Worm (Caenorhabditis elegans) whole organism, L1 larva: Measurements from ENCODE around the gene gplb-1.

Source experiments
- C04F5.9 ChIP-seq: sonication (generic microtip); optimal IDR thresholded peaks from 2 replicates; lab custom pipeline; 2016; ENCODE audit warnings: missing genetic modification characterization, missing compliant biosample characterization
- aly-2 ChIP-seq: fragments of 150-350 bp; optimal IDR thresholded peaks from 2 replicates; lab custom pipeline; 2014; ENCODE audit warnings: missing biosample characterization, missing genetic modification characterization
- blmp-1 ChIP-seq: fragments of 150-350 bp; optimal IDR thresholded peaks from 2 replicates; lab custom pipeline; 2014; ENCODE audit warnings: missing biosample characterization, missing genetic modification characterization
- ceh-63 ChIP-seq: fragments of 200-800 bp; sonication (Bioruptor generic); optimal IDR thresholded peaks from 2 replicates; lab custom pipeline; 2018; ENCODE audit warnings: mild to moderate bottlenecking, missing genetic modification characterization, missing compliant biosample characterization
- ceh-8 ChIP-seq: fragments of 200-800 bp; sonication (Bioruptor generic); optimal IDR thresholded peaks from 2 replicates; lab custom pipeline; 2018; ENCODE audit warnings: mild to moderate bottlenecking, missing genetic modification characterization, moderate library complexity, missing compliant biosample characterization
- ceh-90 ChIP-seq: sonication (generic microtip); optimal IDR thresholded peaks from 2 replicates; lab custom pipeline; 2016; ENCODE audit warnings: missing genetic modification characterization, missing compliant biosample characterization
- ces-1 ChIP-seq: fragments of 150-350 bp; optimal IDR thresholded peaks from 2 replicates; lab custom pipeline; 2014; ENCODE audit warnings: missing biosample characterization, missing genetic modification reagents, missing genetic modification characterization
- dpl-1 ChIP-seq, 3 experiments: fragments of 150-350 bp in 2 of 3; sonication (generic microtip) in 1 of 3; optimal IDR thresholded peaks; 2 replicates each; lab custom pipeline; 2014 to 2017; ENCODE audit warnings: missing biosample characterization in 3 of 3, missing genetic modification characterization in 3 of 3, missing genetic modification reagents in 3 of 3
- efl-1 ChIP-seq, 4 experiments: fragments of 150-350 bp; optimal IDR thresholded peaks in 3 of 4; peaks in 1 of 4; 1 replicate in 1 of 4; 2 replicates in 3 of 4; lab custom pipeline; 2014; ENCODE audit warnings: missing biosample characterization in 2 of 4, missing genetic modification characterization in 2 of 4, missing genetic modification reagents in 2 of 4
- efl-3 ChIP-seq: fragments of 200-800 bp; sonication (Bioruptor generic); optimal IDR thresholded peaks from 2 replicates; lab custom pipeline; 2018; ENCODE audit warnings: mild to moderate bottlenecking, missing genetic modification characterization, missing compliant biosample characterization
- egl-13 ChIP-seq: sonication (generic microtip); optimal IDR thresholded peaks from 2 replicates; lab custom pipeline; 2016; ENCODE audit warnings: missing genotype, missing genetic modification reagents, missing genetic modification characterization, missing compliant biosample characterization
- fkh-8 ChIP-seq: sonication (generic microtip); optimal IDR thresholded peaks from 2 replicates; lab custom pipeline; 2016; ENCODE audit warnings: mild to moderate bottlenecking, missing genetic modification characterization, missing compliant biosample characterization
- grh-1 ChIP-seq: fragments of 200-800 bp; sonication (Bioruptor generic); IDR thresholded peaks from 2 replicates; pipeline ENCODE4 v1.3.6; 2022; ENCODE audit warnings: missing genetic modification reagents, missing genetic modification characterization, missing compliant biosample characterization
- irx-1 ChIP-seq: sonication (generic microtip); optimal IDR thresholded peaks from 2 replicates; lab custom pipeline; 2016; ENCODE audit warnings: missing genetic modification characterization, missing compliant biosample characterization
- isw-1 ChIP-seq: fragments of 200-800 bp; sonication (Bioruptor generic); IDR thresholded peaks from 2 replicates; pipeline ENCODE4 v1.3.6; 2022; ENCODE audit warnings: missing genetic modification characterization, missing compliant biosample characterization
- jun-1 ChIP-seq: fragments of 150-350 bp; optimal IDR thresholded peaks from 2 replicates; lab custom pipeline; 2014; ENCODE audit warnings: missing biosample characterization, missing genetic modification reagents, missing genetic modification characterization
- lin-13 ChIP-seq: fragments of 150-350 bp; optimal IDR thresholded peaks from 2 replicates; lab custom pipeline; 2014; ENCODE audit warnings: missing biosample characterization, missing genetic modification reagents, missing genetic modification characterization
- lin-14 ChIP-seq: fragments of 200-800 bp; sonication (Bioruptor generic); optimal IDR thresholded peaks from 2 replicates; lab custom pipeline; 2018; ENCODE audit warnings: mild to moderate bottlenecking, missing genetic modification characterization, moderate library complexity, missing compliant biosample characterization
- lsy-2 ChIP-seq, 2 experiments: fragments of 150-350 bp; optimal IDR thresholded peaks; 2 replicates each; lab custom pipeline; 2014; ENCODE audit warnings: missing biosample characterization in 2 of 2, missing genetic modification characterization in 2 of 2
- mab-9 ChIP-seq: fragments of 200-800 bp; sonication (Bioruptor generic); IDR thresholded peaks from 2 replicates; pipeline ENCODE4 v1.3.6; 2022; ENCODE audit warnings: missing genetic modification reagents, missing genetic modification characterization, missing compliant biosample characterization
- mdl-1 ChIP-seq, 2 experiments: fragments of 150-350 bp; optimal IDR thresholded peaks; 2 replicates each; lab custom pipeline; 2014 to 2017; ENCODE audit warnings: missing biosample characterization in 2 of 2, missing genetic modification characterization in 2 of 2, inconsistent platforms in 1 of 2
- nhr-11 ChIP-seq: fragments of 150-350 bp; optimal IDR thresholded peaks from 2 replicates; lab custom pipeline; 2014; ENCODE audit warnings: missing biosample characterization, missing genetic modification characterization
- nhr-237 ChIP-seq: fragments of 150-350 bp; optimal IDR thresholded peaks from 2 replicates; lab custom pipeline; 2014; ENCODE audit warnings: missing biosample characterization, missing genetic modification characterization
- nhr-71 ChIP-seq: sonication (generic microtip); optimal IDR thresholded peaks from 2 replicates; lab custom pipeline; 2016; ENCODE audit warnings: mild to moderate bottlenecking, missing genetic modification characterization, moderate library complexity, missing compliant biosample characterization
- nhr-85 ChIP-seq: sonication (generic microtip); peaks from one replicate; lab custom pipeline; 2016; ENCODE audit warnings: missing genetic modification characterization, inconsistent platforms, missing compliant biosample characterization
- skn-1 ChIP-seq: fragments of 150-350 bp; optimal IDR thresholded peaks from 2 replicates; lab custom pipeline; 2014; ENCODE audit warnings: missing biosample characterization, missing genetic modification characterization
- sup-37 ChIP-seq: fragments of 200-800 bp; sonication (Bioruptor generic); optimal IDR thresholded peaks from 2 replicates; lab custom pipeline; 2018; ENCODE audit warnings: mild to moderate bottlenecking, missing genetic modification characterization, missing compliant biosample characterization
- swsn-7 ChIP-seq: sonication (generic microtip); optimal IDR thresholded peaks from 2 replicates; lab custom pipeline; 2016; ENCODE audit warnings: missing genetic modification characterization, missing compliant biosample characterization
- unc-86 ChIP-seq: sonication (generic microtip); optimal IDR thresholded peaks from 2 replicates; lab custom pipeline; 2016; ENCODE audit warnings: missing genetic modification characterization, missing compliant biosample characterization
- vab-15 ChIP-seq: sonication (generic microtip); optimal IDR thresholded peaks from 2 replicates; lab custom pipeline; 2017; ENCODE audit warnings: missing genotype, mild to moderate bottlenecking, missing genetic modification characterization, missing compliant biosample characterization
- zip-4 ChIP-seq: fragments of 200-800 bp; sonication (Bioruptor generic); optimal IDR thresholded peaks from 2 replicates; lab custom pipeline; 2018; ENCODE audit warnings: mild to moderate bottlenecking, missing genetic modification characterization, moderate library complexity, missing compliant biosample characterization

The gplb-1 gene

ce11 chrV:8495106-8495505 lies 24.1 kb upstream of the gplb-1 start:
- no peak for TF ChIP-seq egl-13
- no peak for TF ChIP-seq sup-37 (GFP tag; lab: Kevin White, UChicago)
- no peak for TF ChIP-seq nhr-237 (tag; lab: Kevin White, UChicago)
- TF ChIP-seq nhr-11 (tag; lab: Kevin White, UChicago) = no peak
- no peak for TF ChIP-seq isw-1 (GFP tag; lab: Robert Waterston, UW)
- TF ChIP-seq nhr-71 (tag; lab: Kevin White, UChicago) = no peak
- TF ChIP-seq lin-14 (GFP tag; lab: Kevin White, UChicago) = no peak

ce11 chrV:8494260-8494939 lies 23.4 kb upstream of the gplb-1 start, which contains the start of gene pxn-1:
pxn-1 (plus strand) TSS chrV:8494889.
- TF ChIP-seq ceh-90 (tag; lab: Kevin White, UChicago) = no peak
- TF ChIP-seq skn-1 = no peak
- no peak for TF ChIP-seq lsy-2 (tag; optimal IDR thresholded peaks at IDR 0.05; lab: Kevin White, UChicago)
- TF ChIP-seq mdl-1 (tag; optimal IDR thresholded peaks at IDR 0.05; lab: Kevin White, UChicago) = no peak
- no peak for TF ChIP-seq mab-9 (GFP tag; lab: Robert Waterston, UW)
- no peak for TF ChIP-seq fkh-8 (tag; lab: Kevin White, UChicago)
- TF ChIP-seq blmp-1 (tag; lab: Kevin White, UChicago) = peak; percentile 53
- no peak for TF ChIP-seq efl-3 (GFP tag; lab: Kevin White, UChicago)

DNA sequence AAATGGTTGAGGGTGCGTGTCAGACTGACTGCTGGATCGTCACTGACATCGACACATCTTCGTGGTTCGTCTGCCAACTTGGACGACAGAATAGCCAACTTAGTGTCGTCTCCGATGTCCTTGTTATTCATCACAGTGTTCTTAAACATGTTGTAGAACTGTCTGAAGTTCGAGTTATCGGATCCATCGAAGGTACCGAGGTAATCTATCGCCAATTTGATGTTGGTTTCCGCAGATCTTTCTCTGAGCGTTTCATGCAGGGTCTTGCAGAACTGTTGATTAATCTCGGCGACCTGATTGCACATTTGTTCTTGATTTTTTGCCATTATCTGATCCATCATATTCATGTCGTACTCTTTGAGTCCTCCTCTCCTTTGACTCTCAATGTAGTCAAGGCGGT lies 10.2 kb upstream of the gplb-1 start:
- TF ChIP-seq aly-2 (tag; lab: Kevin White, UChicago) (no peak), sup-37 (GFP tag; lab: Kevin White, UChicago) (no peak), egl-13 (no peak), jun-1 (tag; lab: Kevin White, UChicago) (no peak)

ce11 chrV:8468740-8469139 lies 2.3 kb downstream of the gplb-1 start, which contains the start of gene phf-30:
phf-30 (plus strand) TSS chrV:8469040.
- TF ChIP-seq ceh-8 (no peak), unc-86 (tag; lab: Kevin White, UChicago) (no peak), irx-1 (no peak), C04F5.9 (tag; lab: Kevin White, UChicago) (no peak), mab-9 (GFP tag; lab: Robert Waterston, UW) (no peak), nhr-71 (tag; lab: Kevin White, UChicago) (no peak), swsn-7 (tag; lab: Kevin White, UChicago) (no peak), ceh-63 (GFP tag; lab: Kevin White, UChicago) (no peak)

DNA sequence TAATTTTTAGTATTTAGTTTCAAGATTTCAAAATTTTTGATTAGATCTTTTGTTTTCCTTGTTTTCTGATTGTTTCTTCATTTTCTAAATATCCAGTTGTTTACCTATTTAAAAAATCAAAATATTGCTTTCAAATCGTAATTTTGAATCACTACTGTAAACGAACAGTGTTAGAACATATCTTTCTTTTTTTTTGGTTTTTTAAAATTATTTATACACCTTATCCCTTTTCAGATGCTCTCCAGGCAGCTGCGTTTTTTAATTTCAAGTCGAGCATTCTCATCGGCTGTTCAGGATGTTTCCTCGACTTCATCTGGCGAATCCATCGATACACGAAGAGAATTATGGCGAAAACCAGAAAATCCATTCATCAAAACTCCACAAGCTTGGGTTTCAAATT lies 4.0 kb downstream of the gplb-1 start, which contains the start of gene mrpl-4:
Gene mrpl-4, plus strand, starts transcription at position 235 of the 400 bp plus-strand sequence.
- TF ChIP-seq isw-1 (GFP tag; lab: Robert Waterston, UW) (no peak), efl-1 (optimal IDR thresholded peaks at IDR 0.05; lab: Kevin White, UChicago) (no peak), efl-1 (GFP tag; optimal IDR thresholded peaks at IDR 0.05 in 1 of 2; lab: Kevin White, UChicago) (peak in 1 of 2 experiments; percentile 7)

DNA sequence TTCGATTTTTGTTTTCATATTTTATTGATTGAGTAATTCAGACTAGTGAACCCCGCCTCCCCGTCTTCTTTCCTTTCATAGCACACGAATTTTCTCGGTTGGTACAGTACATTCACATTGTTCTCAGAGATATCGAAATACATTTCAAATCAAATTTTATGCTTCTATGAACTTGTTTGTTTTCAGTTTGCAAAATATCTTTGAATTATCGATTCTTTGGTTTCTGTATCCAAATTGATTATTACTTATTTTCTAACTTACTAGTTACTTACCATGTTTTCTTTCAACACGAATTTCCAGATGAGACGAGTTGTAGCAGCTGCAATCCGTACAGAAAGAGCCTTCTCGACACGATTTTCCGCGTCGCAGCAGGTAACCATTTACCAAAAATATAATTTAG lies 5.7 kb downstream of the gplb-1 start, which contains the start of gene mrps-2:
Gene mrps-2, plus strand, starts transcription at position 301 of the 400 bp plus-strand sequence.
- TF ChIP-seq vab-15 (tag; lab: Kevin White, UChicago) = no peak
- TF ChIP-seq grh-1 (GFP tag; lab: Robert Waterston, UW) = no peak
- no peak for TF ChIP-seq ces-1 (GFP tag; lab: Kevin White, UChicago)
- TF ChIP-seq nhr-71 (tag; lab: Kevin White, UChicago) = no peak
- no peak for TF ChIP-seq zip-4 (GFP tag; lab: Kevin White, UChicago)
- TF ChIP-seq lin-13 (GFP tag; lab: Kevin White, UChicago) = no peak
- TF ChIP-seq nhr-85 = peak; percentile 29
- TF ChIP-seq dpl-1 (GFP tag; optimal IDR thresholded peaks at IDR 0.05; lab: Kevin White, UChicago) = no peak
- TF ChIP-seq, all 84 proteins: peak for 1
